Fruit fly (Drosophila melanogaster) whole organism, embryonic: Measurements from ENCODE around the gene Cul6.

Experiments used
- Blimp-1 ChIP-seq: fragments of 200-800 bp; sonication (Bioruptor generic); optimal IDR thresholded peaks from 3 replicates; lab custom pipeline; 2018; ENCODE audit warnings: missing biosample characterization, missing genetic modification characterization, mild to moderate bottlenecking, moderate library complexity, missing genetic modification reagents
- Bteb2 ChIP-seq: fragments of 200-800 bp; sonication (Bioruptor generic); optimal IDR thresholded peaks from 2 replicates; lab custom pipeline; 2016; ENCODE audit warnings: missing biosample characterization, missing genetic modification characterization
- C15 ChIP-seq: fragments of 200-800 bp; sonication (Bioruptor generic); IDR thresholded peaks from 3 replicates; pipeline ENCODE4 v1.3.6; 2022; ENCODE audit warnings: missing biosample characterization, missing genetic modification characterization
- CG11723 ChIP-seq: fragments of 200-800 bp; sonication (Bioruptor generic); optimal IDR thresholded peaks from 2 replicates; lab custom pipeline; 2017; ENCODE audit warnings: missing biosample characterization, mild to moderate bottlenecking, missing genetic modification characterization
- CG1233 ChIP-seq: fragments of 200-800 bp; sonication (Bioruptor generic); optimal IDR thresholded peaks from 4 replicates; lab custom pipeline; 2018; ENCODE audit warnings: missing biosample characterization, mild to moderate bottlenecking, missing genetic modification characterization
- CG12659 ChIP-seq: fragments of 200-800 bp; sonication (Bioruptor generic); optimal IDR thresholded peaks from 3 replicates; lab custom pipeline; 2017; ENCODE audit warnings: mild to moderate bottlenecking, missing biosample characterization, missing genetic modification reagents, missing genetic modification characterization
- CG13287 ChIP-seq: fragments of 200-800 bp; sonication (Bioruptor generic); IDR thresholded peaks from 2 replicates; pipeline ENCODE4 v1.3.6; 2022; ENCODE audit warnings: missing biosample characterization, missing genetic modification characterization; ENCODE audit not compliant: partially characterized antibody
- CG15601 ChIP-seq: fragments of 200-800 bp; sonication (Bioruptor generic); optimal IDR thresholded peaks from 3 replicates; lab custom pipeline; 2019; ENCODE audit warnings: missing biosample characterization, mild to moderate bottlenecking, missing genetic modification characterization, moderate library complexity
- CG16779 ChIP-seq: fragments of 200-800 bp; sonication (Bioruptor generic); IDR thresholded peaks from 2 replicates; pipeline ENCODE4 v1.3.6; 2022; ENCODE audit warnings: missing biosample characterization, missing genetic modification characterization
- CG17359 ChIP-seq: fragments of 200-800 bp; sonication (Bioruptor generic); optimal IDR thresholded peaks from 3 replicates; lab custom pipeline; 2018; ENCODE audit warnings: missing biosample characterization, mild to moderate bottlenecking, missing genetic modification characterization, moderate library complexity
- CG2889 ChIP-seq: fragments of 200-800 bp; sonication (Bioruptor generic); IDR thresholded peaks from 3 replicates; pipeline ENCODE4 v1.3.6; 2022; ENCODE audit warnings: missing biosample characterization, missing genetic modification characterization
- CG31441 ChIP-seq: fragments of 200-800 bp; sonication (Bioruptor generic); IDR thresholded peaks from 2 replicates; pipeline ENCODE4 v1.3.6; 2022; ENCODE audit warnings: missing biosample characterization, missing genetic modification characterization
- CG3281 ChIP-seq: fragments of 200-800 bp; sonication (Bioruptor generic); optimal IDR thresholded peaks from 3 replicates; lab custom pipeline; 2017; ENCODE audit warnings: missing biosample characterization, mild to moderate bottlenecking, missing genetic modification characterization
- CG33213 ChIP-seq: fragments of 200-800 bp; sonication (Bioruptor generic); optimal IDR thresholded peaks from 3 replicates; lab custom pipeline; 2016; ENCODE audit warnings: missing biosample characterization, missing genetic modification characterization
- CG33557 ChIP-seq: fragments of 200-800 bp; sonication (Bioruptor generic); optimal IDR thresholded peaks from 2 replicates; lab custom pipeline; 2019; ENCODE audit warnings: missing biosample characterization, mild to moderate bottlenecking, missing genetic modification characterization, moderate library complexity
- CG3407 ChIP-seq: fragments of 200-800 bp; sonication (Bioruptor generic); optimal IDR thresholded peaks from 2 replicates; lab custom pipeline; 2018; ENCODE audit warnings: missing biosample characterization, mild to moderate bottlenecking, missing genetic modification characterization
- CG4820 ChIP-seq: fragments of 200-800 bp; sonication (Bioruptor generic); optimal IDR thresholded peaks from 3 replicates; lab custom pipeline; 2016; ENCODE audit warnings: missing biosample characterization, missing genetic modification characterization
- CG5180 ChIP-seq: fragments of 200-800 bp; sonication (Bioruptor generic); optimal IDR thresholded peaks from 3 replicates; lab custom pipeline; 2017; ENCODE audit warnings: missing biosample characterization, missing genetic modification characterization, mild to moderate bottlenecking, moderate library complexity, missing genetic modification reagents
- CG6689 ChIP-seq: fragments of 200-800 bp; sonication (Bioruptor generic); IDR thresholded peaks from 2 replicates; pipeline ENCODE4 v1.3.6; 2022; ENCODE audit warnings: missing biosample characterization, missing genetic modification characterization
- CG7745 ChIP-seq: fragments of 200-800 bp; sonication (Bioruptor generic); optimal IDR thresholded peaks from 2 replicates; lab custom pipeline; 2018; ENCODE audit warnings: missing biosample characterization, mild to moderate bottlenecking, missing genetic modification characterization, moderate library complexity
- CG7839 ChIP-seq: fragments of 200-800 bp; sonication (Bioruptor generic); optimal IDR thresholded peaks from 3 replicates; lab custom pipeline; 2018; ENCODE audit warnings: missing biosample characterization, mild to moderate bottlenecking, missing genetic modification characterization, moderate library complexity
- CG7928 ChIP-seq: fragments of 200-800 bp; sonication (Bioruptor generic); optimal IDR thresholded peaks from 2 replicates; lab custom pipeline; 2017; ENCODE audit warnings: missing biosample characterization, mild to moderate bottlenecking, missing genetic modification characterization
- CG8924 ChIP-seq: fragments of 200-800 bp; optimal IDR thresholded peaks from 3 replicates; lab custom pipeline; 2019; ENCODE audit warnings: missing biosample characterization, mild to moderate bottlenecking, missing genetic modification characterization, moderate library complexity
- CHES-1-like ChIP-seq: fragments of 200-800 bp; sonication (Bioruptor generic); optimal IDR thresholded peaks from 2 replicates; lab custom pipeline; 2016; ENCODE audit warnings: missing biosample characterization, missing genetic modification characterization
- Dll ChIP-seq: fragments of 200-800 bp; sonication (Bioruptor generic); IDR thresholded peaks from 4 replicates; pipeline ENCODE4 v1.3.6; 2022; ENCODE audit warnings: missing biosample characterization, missing genetic modification characterization; ENCODE audit not compliant: partially characterized antibody
- HLH3B ChIP-seq: fragments of 200-800 bp; sonication (Bioruptor generic); IDR thresholded peaks from 2 replicates; pipeline ENCODE4 v1.3.6; 2022; ENCODE audit warnings: missing biosample characterization, missing genetic modification characterization
- HLHmδ ChIP-seq: fragments of 200-800 bp; sonication (Bioruptor generic); optimal IDR thresholded peaks from 2 replicates; lab custom pipeline; 2018; ENCODE audit warnings: missing biosample characterization, mild to moderate bottlenecking, missing genetic modification characterization, moderate library complexity
- HmgZ ChIP-seq: fragments of 200-800 bp; sonication (Bioruptor generic); optimal IDR thresholded peaks from 2 replicates; lab custom pipeline; 2018; ENCODE audit warnings: missing biosample characterization, mild to moderate bottlenecking, missing genetic modification characterization
- Hmr ChIP-seq: fragments of 200-800 bp; sonication (Bioruptor generic); optimal IDR thresholded peaks from 3 replicates; lab custom pipeline; 2017; ENCODE audit warnings: mild to moderate bottlenecking, missing biosample characterization, missing genetic modification reagents, missing genetic modification characterization
- MBD-R2 ChIP-seq: fragments of 200-800 bp; sonication (Bioruptor generic); IDR thresholded peaks from 2 replicates; pipeline ENCODE4 v1.3.6; 2022; ENCODE audit warnings: missing biosample characterization, missing genetic modification characterization
- NfI ChIP-seq: fragments of 200-800 bp; sonication (Bioruptor generic); optimal IDR thresholded peaks from 3 replicates; lab custom pipeline; 2018; ENCODE audit warnings: missing biosample characterization, mild to moderate bottlenecking, missing genetic modification characterization, moderate library complexity
- Optix ChIP-seq: fragments of 200-800 bp; sonication (Bioruptor generic); IDR thresholded peaks from 3 replicates; pipeline ENCODE4 v1.3.6; 2022; ENCODE audit warnings: missing biosample characterization, missing genetic modification characterization
- PHDP ChIP-seq: fragments of 200-800 bp; sonication (Bioruptor generic); optimal IDR thresholded peaks from 3 replicates; lab custom pipeline; 2018; ENCODE audit warnings: missing biosample characterization, mild to moderate bottlenecking, missing genetic modification characterization, moderate library complexity
- Trl ChIP-seq, 3 experiments: fragments of >200 bp in 2 of 3; fragments of 200-800 bp in 1 of 3; sonication (Bioruptor generic) in 1 of 3; optimal IDR thresholded peaks; 2 replicates in 1 of 3; 3 replicates in 2 of 3; lab custom pipeline; 2016 to 2017; ENCODE audit warnings: missing biosample characterization in 1 of 3, missing genetic modification characterization in 1 of 3
- bab2 ChIP-seq: fragments of 200-800 bp; sonication (Bioruptor generic); optimal IDR thresholded peaks from 2 replicates; lab custom pipeline; 2016; ENCODE audit warnings: missing biosample characterization, missing genetic modification characterization
- crol ChIP-seq: fragments of 200-800 bp; sonication (Bioruptor generic); IDR thresholded peaks from 2 replicates; pipeline ENCODE4 v1.3.6; 2022; ENCODE audit warnings: missing biosample characterization, missing genetic modification characterization
- cwo ChIP-seq: fragments of 200-800 bp; sonication (Bioruptor generic); optimal IDR thresholded peaks from 3 replicates; lab custom pipeline; 2017; ENCODE audit warnings: missing biosample characterization, missing genetic modification characterization, mild to moderate bottlenecking, moderate library complexity, missing genetic modification reagents
- danr ChIP-seq: fragments of 200-800 bp; sonication (Bioruptor generic); IDR thresholded peaks from 2 replicates; pipeline ENCODE4 v1.3.6; 2022; ENCODE audit warnings: missing biosample characterization, missing genetic modification characterization
- fru ChIP-seq: fragments of >200 bp; optimal IDR thresholded peaks from 2 replicates; lab custom pipeline; 2017
- gt ChIP-seq: fragments of 200-800 bp; sonication (Bioruptor generic); IDR thresholded peaks from 2 replicates; pipeline ENCODE4 v1.3.6; 2022; ENCODE audit warnings: missing biosample characterization, missing genetic modification characterization
- kay ChIP-seq: fragments of 200-800 bp; sonication (Bioruptor generic); optimal IDR thresholded peaks from 2 replicates; lab custom pipeline; 2016; ENCODE audit warnings: missing biosample characterization, missing genetic modification characterization
- kni ChIP-seq: fragments of 200-800 bp; sonication (Bioruptor generic); optimal IDR thresholded peaks from 3 replicates; lab custom pipeline; 2017; ENCODE audit warnings: mild to moderate bottlenecking, missing biosample characterization, missing genetic modification reagents, missing genetic modification characterization
- p53 ChIP-seq: fragments of 200-800 bp; sonication (Bioruptor generic); optimal IDR thresholded peaks from 2 replicates; lab custom pipeline; 2016; ENCODE audit warnings: missing biosample characterization, missing genetic modification characterization
- pnt ChIP-seq: fragments of 200-800 bp; sonication (Bioruptor generic); optimal IDR thresholded peaks from 3 replicates; lab custom pipeline; 2016; ENCODE audit warnings: missing biosample characterization, missing genetic modification characterization
- pros ChIP-seq: fragments of 200-800 bp; sonication (Bioruptor generic); optimal IDR thresholded peaks from 3 replicates; lab custom pipeline; 2019; ENCODE audit warnings: missing biosample characterization, mild to moderate bottlenecking, missing genetic modification characterization, moderate library complexity
- ranshi ChIP-seq: fragments of 200-800 bp; sonication (Bioruptor generic); IDR thresholded peaks from 2 replicates; pipeline ENCODE4 v1.3.6; 2022; ENCODE audit warnings: missing biosample characterization, missing genetic modification characterization
- run ChIP-seq: fragments of 200-800 bp; sonication (Bioruptor generic); optimal IDR thresholded peaks from 3 replicates; lab custom pipeline; 2018; ENCODE audit warnings: missing biosample characterization, mild to moderate bottlenecking, missing genetic modification characterization
- schlank ChIP-seq: fragments of 200-800 bp; sonication (Bioruptor generic); optimal IDR thresholded peaks from 2 replicates; lab custom pipeline; 2018; ENCODE audit warnings: missing biosample characterization, mild to moderate bottlenecking, missing genetic modification characterization
- shn ChIP-seq: fragments of 200-800 bp; sonication (Bioruptor generic); optimal IDR thresholded peaks from 3 replicates; lab custom pipeline; 2016; ENCODE audit warnings: missing biosample characterization, missing genetic modification characterization
- slou ChIP-seq: fragments of 200-800 bp; sonication (Bioruptor generic); optimal IDR thresholded peaks from 3 replicates; lab custom pipeline; 2016; ENCODE audit warnings: missing biosample characterization, missing genetic modification characterization
- vvl ChIP-seq: fragments of 200-800 bp; sonication (Bioruptor generic); IDR thresholded peaks from 2 replicates; pipeline ENCODE4 v1.3.6; 2022; ENCODE audit warnings: missing biosample characterization, missing genetic modification characterization

The Cul6 gene

DNA sequence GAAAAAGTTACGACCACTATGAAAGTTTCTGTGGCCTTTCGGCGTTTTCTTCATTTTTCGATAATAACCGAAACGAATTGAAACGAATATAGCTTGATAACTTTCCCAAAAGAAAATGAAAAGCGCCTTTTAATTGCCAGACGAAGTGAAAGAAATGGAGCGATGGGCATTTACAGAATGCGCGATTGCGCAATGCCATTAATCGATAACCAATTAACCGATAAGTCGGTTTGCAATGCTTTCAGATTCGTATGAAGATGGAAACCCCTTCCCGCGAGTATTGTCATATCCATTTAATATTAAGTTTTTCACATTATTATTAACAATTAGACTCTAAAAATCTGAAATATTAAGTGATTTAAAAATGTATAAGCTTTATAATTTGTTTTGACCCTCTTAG is 15.8 kb upstream of the Cul6 start (continued):
- TF ChIP-seq slou (GFP tag; lab: Kevin White, UChicago) (no peak), C15 (GFP tag; lab: Robert Waterston, UW) (no peak), CHES-1-like (GFP tag; lab: Kevin White, UChicago) (no peak), Dll (GFP tag; lab: Robert Waterston, UW) (0 out of 4 replicates have a peak, but pooled peaks have one; percentile 36), CG33557 (GFP tag; lab: Kevin White, UChicago) (no peak), NfI (no peak), CG12659 (GFP tag; lab: Kevin White, UChicago) (no peak), danr (no peak), fru (no peak), CG16779 (GFP tag; lab: Robert Waterston, UW) (no peak), CG13287 (GFP tag; lab: Robert Waterston, UW) (0 out of 2 replicates have a peak, but pooled peaks have one; percentile 14), HLHmδ (GFP tag; lab: Kevin White, UChicago) (no peak), CG31441 (no peak), bab2 (no peak), CG3407 (no peak), schlank (tag; lab: Kevin White, UChicago) (no peak), CG1233 (GFP tag; lab: Kevin White, UChicago) (no peak)

- TF ChIP-seq slou (GFP tag; lab: Kevin White, UChicago) (no peak), Optix (GFP tag; lab: Robert Waterston, UW) (peak; percentile 17; the same call in 1 of the 3 replicates), pnt (no peak), Blimp-1 (GFP tag; lab: Kevin White, UChicago) (peak; percentile 85), CG7928 (no peak), CG6689 (GFP tag; lab: Robert Waterston, UW) (no peak), CG7745 (no peak), crol (peak; percentile 44), CG3281 (GFP tag; lab: Kevin White, UChicago) (no peak), p53 (no peak), CG5180 (GFP tag; lab: Kevin White, UChicago) (no peak), shn (no peak), gt (GFP tag; lab: Robert Waterston, UW) (no peak), kni (peak; percentile 28), CG17359 (tag; lab: Kevin White, UChicago) (no peak), Hmr (GFP tag; lab: Kevin White, UChicago) (no peak), HLH3B (no peak), vvl (0 out of 2 replicates have a peak, but pooled peaks have one; percentile 36), CG2889 (no peak), CG8924 (tag; lab: Kevin White, UChicago) (no peak), Trl (optimal IDR thresholded peaks at IDR 0.05; lab: Kevin White, UChicago) (no peak), Trl (GFP tag; optimal IDR thresholded peaks at IDR 0.05; lab: Kevin White, UChicago) (no peak), Bteb2 (GFP tag; lab: Kevin White, UChicago) (no peak), HmgZ (tag; lab: Kevin White, UChicago) (no peak), CG15601 (no peak), pros (GFP tag; lab: Kevin White, UChicago) (no peak), CG7839 (tag; lab: Kevin White, UChicago) (no peak), MBD-R2 (GFP tag; lab: Robert Waterston, UW) (no peak), PHDP (tag; lab: Kevin White, UChicago) (no peak), CG11723 (no peak), run (tag; lab: Kevin White, UChicago) (no peak), HLHmδ (GFP tag; lab: Kevin White, UChicago) (no peak), ranshi (GFP tag; lab: Robert Waterston, UW) (no peak), CG33213 (no peak), kay (GFP tag; lab: Kevin White, UChicago) (no peak), CG4820 (GFP tag; lab: Kevin White, UChicago) (no peak), cwo (GFP tag; lab: Kevin White, UChicago) (no peak)
These were observed 15.4 kb upstream of the Cul6 start for dm6 chr3L:13026872-13027271.
